In the genomic region with DNA sequence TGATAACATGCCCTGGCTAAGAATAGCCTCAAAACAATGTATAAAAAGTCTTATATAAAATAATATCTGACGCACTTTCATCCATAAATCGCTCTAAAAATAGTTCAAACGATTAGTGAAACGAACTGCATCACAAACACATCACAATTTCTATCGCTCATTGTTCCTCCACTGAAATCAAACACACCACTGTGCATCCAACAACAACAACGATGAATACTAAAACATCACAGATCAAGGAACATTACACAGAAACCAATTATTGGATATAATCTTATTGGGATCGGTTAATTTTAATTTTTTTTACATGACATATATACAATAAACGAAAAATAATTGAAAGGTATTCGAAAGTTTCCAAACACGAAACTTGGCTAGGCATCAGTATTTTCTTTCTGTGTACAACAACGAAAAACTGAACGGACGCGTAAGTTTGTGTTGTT, we compare ENCODE assay signal across 5 fruit fly cellular contexts.
A peak's percentile ranks its signal among the peaks of the same experiment; 100 is the strongest.
TF ChIP-seq lines count a peak whose summit lies in the region.

No protein-coding gene starts in this region.

- peak; percentile 52 for TF ChIP-seq CTCF in whole organism, embryonic (GFP tag; optimal IDR thresholded peaks at IDR 0.05; lab: Kevin White, UChicago)

TF ChIP-seq in whole organism, adult, 20 proteins besides CTCF, POLR2A, EP300 and RAD21:
- TF ChIP-seq CG11617 (GFP tag; optimal IDR thresholded peaks at IDR 0.05; lab: Kevin White, UChicago) (no peak), kay (GFP tag; lab: Kevin White, UChicago; ENCODE audit: borderline replicate concordance) (peak; percentile 54), toe (GFP tag; optimal IDR thresholded peaks at IDR 0.05; lab: Kevin White, UChicago) (peak; percentile 10), CG14711 (tag; optimal IDR thresholded peaks at IDR 0.05; lab: Kevin White, UChicago) (peak; percentile 37), Crg-1 (GFP tag; optimal IDR thresholded peaks at IDR 0.05; lab: Kevin White, UChicago) (no peak)

TF ChIP-seq in whole organism, embryonic, 481 proteins besides CTCF, POLR2A, EP300 and RAD21 (continues in another document):
- TF ChIP-seq CG8478 (optimal IDR thresholded peaks at IDR 0.05; lab: Kevin White, UChicago) = no peak
- TF ChIP-seq mam (GFP tag; optimal IDR thresholded peaks at IDR 0.05; lab: Kevin White, UChicago) = peak; percentile 68
- TF ChIP-seq crol (GFP tag; IDR thresholded peaks at IDR 0.05; lab: Robert Waterston, UW) = no peak
- TF ChIP-seq CG16815 (GFP tag; optimal IDR thresholded peaks at IDR 0.05; lab: Kevin White, UChicago) = peak; percentile 28
- peak; percentile 83 for TF ChIP-seq CG17328 (GFP tag; IDR thresholded peaks at IDR 0.05; lab: Robert Waterston, UW)
- peak; percentile 91 for TF ChIP-seq vvl (GFP tag; IDR thresholded peaks at IDR 0.05; lab: Robert Waterston, UW)
- TF ChIP-seq CG18619 (GFP tag; optimal IDR thresholded peaks at IDR 0.05; lab: Kevin White, UChicago) = peak; percentile 60
- TF ChIP-seq ewg (GFP tag; optimal IDR thresholded peaks at IDR 0.05; lab: Kevin White, UChicago) = peak; percentile 66
- peak; percentile 74 for TF ChIP-seq CG6689 (GFP tag; IDR thresholded peaks at IDR 0.05; lab: Robert Waterston, UW)
- TF ChIP-seq tgo (GFP tag; IDR thresholded peaks at IDR 0.05; lab: Robert Waterston, UW) = peak; percentile 86
- TF ChIP-seq CG1024 (GFP tag; IDR thresholded peaks at IDR 0.05; lab: Robert Waterston, UW) = peak; percentile 66
- TF ChIP-seq CG10959 (GFP tag; IDR thresholded peaks at IDR 0.05; lab: Robert Waterston, UW) = no peak; the same call in 1 of the 2 replicates
- peak; percentile 65 for TF ChIP-seq CG12104 (GFP tag; optimal IDR thresholded peaks at IDR 0.05; lab: Kevin White, UChicago)
- TF ChIP-seq danr (GFP tag; IDR thresholded peaks at IDR 0.05; lab: Robert Waterston, UW) = no peak
- no peak for TF ChIP-seq Dfd (GFP tag; optimal IDR thresholded peaks at IDR 0.05; lab: Kevin White, UChicago)
- peak; percentile 42 for TF ChIP-seq CG30431 (GFP tag; optimal IDR thresholded peaks at IDR 0.05; lab: Kevin White, UChicago)
- peak; percentile 58 for TF ChIP-seq CrebB (tag; optimal IDR thresholded peaks at IDR 0.05; lab: Kevin White, UChicago)
- TF ChIP-seq CG17359 (tag; optimal IDR thresholded peaks at IDR 0.05; lab: Kevin White, UChicago) = peak; percentile 89
- TF ChIP-seq Ravus (GFP tag; IDR thresholded peaks at IDR 0.05; lab: Robert Waterston, UW) = peak; percentile 16; the same call in 1 of the 2 replicates
- TF ChIP-seq CG3065 (GFP tag; optimal IDR thresholded peaks at IDR 0.05; lab: Kevin White, UChicago) = peak; percentile 21

TF ChIP-seq in whole organism, prepupa, 60 proteins besides CTCF, POLR2A, EP300 and RAD21 (continues in another document):
- TF ChIP-seq CG32006 (GFP tag; optimal IDR thresholded peaks at IDR 0.05; lab: Kevin White, UChicago) (peak; percentile 78), CG8632 (GFP tag; optimal IDR thresholded peaks at IDR 0.05; lab: Kevin White, UChicago) (peak; percentile 14), CG34406 (GFP tag; optimal IDR thresholded peaks at IDR 0.05; lab: Kevin White, UChicago) (no peak), CG10669 (GFP tag; optimal IDR thresholded peaks at IDR 0.05; lab: Kevin White, UChicago) (peak; percentile 20), lz (GFP tag; optimal IDR thresholded peaks at IDR 0.05; lab: Kevin White, UChicago) (no peak), dsx (GFP tag; optimal IDR thresholded peaks at IDR 0.05; lab: Kevin White, UChicago; ENCODE audit: poor library complexity, severe bottlenecking) (peak; percentile 11), CG16779 (tag; optimal IDR thresholded peaks at IDR 0.05; lab: Kevin White, UChicago) (no peak), Smox (GFP tag; optimal IDR thresholded peaks at IDR 0.05; lab: Kevin White, UChicago) (peak; percentile 17), svp (GFP tag; lab: Kevin White, UChicago) (peak; percentile 68), Eip78C (GFP tag; lab: Kevin White, UChicago) (peak; percentile 79), CG6276 (GFP tag; optimal IDR thresholded peaks at IDR 0.05; lab: Kevin White, UChicago) (peak; percentile 62), Ets96B (tag; optimal IDR thresholded peaks at IDR 0.05; lab: Kevin White, UChicago) (no peak), salr (GFP tag; optimal IDR thresholded peaks at IDR 0.05; lab: Kevin White, UChicago) (peak in 1 of 2 experiments; percentile 65), CG3919 (GFP tag; optimal IDR thresholded peaks at IDR 0.05; lab: Kevin White, UChicago) (peak; percentile 48), Lpt (GFP tag; optimal IDR thresholded peaks at IDR 0.05; lab: Kevin White, UChicago) (peak; percentile 17), acj6 (GFP tag; optimal IDR thresholded peaks at IDR 0.05; lab: Kevin White, UChicago) (peak; percentile 39), CG8119 (GFP tag; IDR thresholded peaks at IDR 0.05; lab: Robert Waterston, UW) (peak; percentile 78; the same call in 2 of the 3 replicates), pdm3 (GFP tag; optimal IDR thresholded peaks at IDR 0.05; lab: Kevin White, UChicago) (peak; percentile 61), achi (GFP tag; optimal IDR thresholded peaks at IDR 0.05; lab: Kevin White, UChicago) (peak; percentile 48), cyc (GFP tag; optimal IDR thresholded peaks at IDR 0.05; lab: Kevin White, UChicago) (peak; percentile 3)

TF ChIP-seq in whole organism, pupa, 21 proteins besides CTCF, POLR2A, EP300 and RAD21:
- TF ChIP-seq fd96Ca (GFP tag; IDR thresholded peaks at IDR 0.05; lab: Robert Waterston, UW) (no peak), CG9948 (tag; optimal IDR thresholded peaks at IDR 0.05; lab: Kevin White, UChicago) (no peak), CG10348 (GFP tag; IDR thresholded peaks at IDR 0.05; lab: Robert Waterston, UW) (no peak), CG32121 (GFP tag; IDR thresholded peaks at IDR 0.05; lab: Robert Waterston, UW) (peak; percentile 70), Pif1B (GFP tag; optimal IDR thresholded peaks at IDR 0.05; lab: Kevin White, UChicago) (no peak), Pif1A (GFP tag; optimal IDR thresholded peaks at IDR 0.05; lab: Kevin White, UChicago) (peak; percentile 38), CG13204 (GFP tag; optimal IDR thresholded peaks at IDR 0.05; lab: Kevin White, UChicago) (no peak), CG14655 (GFP tag; optimal IDR thresholded peaks at IDR 0.05; lab: Kevin White, UChicago) (peak; percentile 68), CG8301 (tag; optimal IDR thresholded peaks at IDR 0.05; lab: Kevin White, UChicago) (peak; percentile 73), Ets98B (GFP tag; IDR thresholded peaks at IDR 0.05; lab: Robert Waterston, UW) (peak; percentile 82), CG34367 (tag; optimal IDR thresholded peaks at IDR 0.05; lab: Kevin White, UChicago) (no peak), CG8159 (tag; optimal IDR thresholded peaks at IDR 0.05; lab: Kevin White, UChicago) (peak; percentile 19), rn (GFP tag; IDR thresholded peaks at IDR 0.05; lab: Robert Waterston, UW) (peak; percentile 13; the same call in 1 of the 2 replicates), CG15710 (tag; optimal IDR thresholded peaks at IDR 0.05; lab: Kevin White, UChicago) (no peak), gl (tag; optimal IDR thresholded peaks at IDR 0.05; lab: Kevin White, UChicago) (no peak), Snoo (tag; optimal IDR thresholded peaks at IDR 0.05; lab: Kevin White, UChicago) (no peak), CG17806 (tag; optimal IDR thresholded peaks at IDR 0.05; lab: Kevin White, UChicago) (peak; percentile 1), CG4496 (GFP tag; IDR thresholded peaks at IDR 0.05; lab: Robert Waterston, UW) (no peak; the same call in 1 of the 3 replicates), CG12605 (GFP tag; IDR thresholded peaks at IDR 0.05; lab: Robert Waterston, UW) (peak; percentile 49; the same call in 1 of the 2 replicates), D1 (tag; optimal IDR thresholded peaks at IDR 0.05; lab: Kevin White, UChicago) (no peak), EcR (GFP tag; optimal IDR thresholded peaks at IDR 0.05; lab: Kevin White, UChicago) (no peak)

TF ChIP-seq in whole organism, wandering third instar larva, 38 proteins besides CTCF, POLR2A, EP300 and RAD21:
- TF ChIP-seq rgr (GFP tag; optimal IDR thresholded peaks at IDR 0.05; lab: Kevin White, UChicago) (peak; percentile 17), h (GFP tag; optimal IDR thresholded peaks at IDR 0.05; lab: Kevin White, UChicago) (peak; percentile 2), sage (GFP tag; optimal IDR thresholded peaks at IDR 0.05; lab: Kevin White, UChicago) (no peak), GATAd (GFP tag; optimal IDR thresholded peaks at IDR 0.05; lab: Kevin White, UChicago) (no peak), HLH106 (tag; optimal IDR thresholded peaks at IDR 0.05; lab: Kevin White, UChicago) (no peak), dl (GFP tag; optimal IDR thresholded peaks at IDR 0.05; lab: Kevin White, UChicago; ENCODE audit: insufficient read depth in 1 of 2, partially characterized antibody in 2 of 2) (no peak), br (GFP tag; optimal IDR thresholded peaks at IDR 0.05; lab: Kevin White, UChicago) (no peak), sv (GFP tag; optimal IDR thresholded peaks at IDR 0.05; lab: Kevin White, UChicago) (peak; percentile 57), psq (GFP tag; optimal IDR thresholded peaks at IDR 0.05; lab: Kevin White, UChicago) (no peak), ey (GFP tag; optimal IDR thresholded peaks at IDR 0.05; lab: Kevin White, UChicago) (peak; percentile 19)
